Worm (Caenorhabditis elegans) whole organism, young adult: Measurements from ENCODE around the gene bra-1.

Experiments
- B0035.1 ChIP-seq: sonication (generic microtip); optimal IDR thresholded peaks from 2 replicates; lab custom pipeline; 2016; ENCODE audit warnings: missing genetic modification characterization, mild to moderate bottlenecking, missing compliant biosample characterization, missing genotype, missing genetic modification reagents
- B0336.3 ChIP-seq: fragments of 200-800 bp; sonication (Bioruptor generic); IDR thresholded peaks from 2 replicates; pipeline ENCODE4 v1.3.6; 2022; ENCODE audit warnings: missing genetic modification characterization, missing compliant biosample characterization
- Y56A3A.18 ChIP-seq: fragments of 200-800 bp; sonication (Bioruptor generic); IDR thresholded peaks from 2 replicates; pipeline ENCODE4 v1.3.6; 2022; ENCODE audit warnings: missing genetic modification reagents, missing genetic modification characterization, missing compliant biosample characterization
- ama-1 ChIP-seq, 3 experiments: fragments of 150-350 bp in 1 of 3; sonication (generic microtip) in 2 of 3; optimal IDR thresholded peaks; 2 replicates each; lab custom pipeline; 2014 to 2018; ENCODE audit warnings: missing biosample characterization in 2 of 3, missing genetic modification characterization in 2 of 3, missing genetic modification reagents in 2 of 3
- ceh-40 ChIP-seq: fragments of 200-800 bp; sonication (Bioruptor generic); IDR thresholded peaks from 2 replicates; pipeline ENCODE4 v1.3.6; 2022; ENCODE audit warnings: missing genetic modification characterization, missing compliant biosample characterization
- ceh-79 ChIP-seq: sonication (generic microtip); optimal IDR thresholded peaks from 2 replicates; lab custom pipeline; 2017; ENCODE audit warnings: mild to moderate bottlenecking, missing genetic modification characterization, missing compliant biosample characterization
- dpl-1 ChIP-seq: fragments of 150-350 bp; optimal IDR thresholded peaks from 2 replicates; lab custom pipeline; 2014; ENCODE audit warnings: missing biosample characterization, missing genetic modification reagents, missing genetic modification characterization
- egl-18 ChIP-seq: fragments of 200-800 bp; sonication (Bioruptor generic); IDR thresholded peaks from 2 replicates; pipeline ENCODE4 v1.3.6; 2022; ENCODE audit warnings: missing genetic modification reagents, missing genetic modification characterization, missing compliant biosample characterization
- madf-6 ChIP-seq: fragments of 200-800 bp; sonication (Bioruptor generic); IDR thresholded peaks from 2 replicates; pipeline ENCODE4 v1.3.6; 2022; ENCODE audit warnings: missing genetic modification reagents, missing genetic modification characterization, missing compliant biosample characterization
- snpc-1.3 ChIP-seq: sonication (generic microtip); optimal IDR thresholded peaks from 2 replicates; lab custom pipeline; 2017; ENCODE audit warnings: missing genetic modification characterization, mild to moderate bottlenecking, missing compliant biosample characterization, antibody characterized with exemption, moderate library complexity, missing genotype, missing genetic modification reagents; ENCODE audit not compliant: insufficient read depth
- snpc-4 ChIP-seq, 5 experiments: fragments of 150-350 bp in 1 of 5; sonication (generic microtip) in 4 of 5; optimal IDR thresholded peaks; 2 replicates each; lab custom pipeline; 2014 to 2018; ENCODE audit warnings: missing genetic modification characterization in 5 of 5, missing biosample characterization in 3 of 5, antibody characterized with exemption in 2 of 5, mild to moderate bottlenecking in 2 of 5, missing compliant biosample characterization in 2 of 5, missing genotype in 2 of 5, moderate library complexity in 2 of 5, missing genetic modification reagents in 1 of 5
- ztf-18 ChIP-seq: sonication (generic microtip); optimal IDR thresholded peaks from 2 replicates; lab custom pipeline; 2016; ENCODE audit warnings: missing genotype, mild to moderate bottlenecking, missing genetic modification characterization, missing compliant biosample characterization

ce11 chrX:13615181-13615580 is 16.9 kb downstream of the bra-1 start:
- no peak for TF ChIP-seq B0035.1
- TF ChIP-seq ama-1 (optimal IDR thresholded peaks at IDR 0.05; lab: Kevin White, UChicago) = no peak
- no peak for TF ChIP-seq ama-1 (GFP tag; optimal IDR thresholded peaks at IDR 0.05; lab: Kevin White, UChicago)
- TF ChIP-seq snpc-1.3 (tag; lab: Kevin White, UChicago) = no peak
- no peak for TF ChIP-seq ceh-79
- TF ChIP-seq snpc-4 (GFP tag; optimal IDR thresholded peaks at IDR 0.05; lab: Kevin White, UChicago) = no peak
- no peak for TF ChIP-seq snpc-4 (tag; optimal IDR thresholded peaks at IDR 0.05; lab: Kevin White, UChicago)
- no peak for TF ChIP-seq madf-6 (GFP tag; lab: Robert Waterston, UW)
- TF ChIP-seq B0336.3 (GFP tag; lab: Robert Waterston, UW) = no peak
- TF ChIP-seq egl-18 = no peak
- no peak for TF ChIP-seq dpl-1 (GFP tag; lab: Kevin White, UChicago)
- TF ChIP-seq ztf-18 (tag; lab: Kevin White, UChicago) = no peak
- TF ChIP-seq ceh-40 (GFP tag; lab: Robert Waterston, UW) = no peak
- no peak for TF ChIP-seq Y56A3A.18 (GFP tag; lab: Robert Waterston, UW)
